Fruit fly (Drosophila melanogaster) whole organism, embryonic: ENCODE data around the gene CG33986.

ENCODE experiments used
- Ada2b ChIP-seq: fragments of 200-800 bp; sonication (Bioruptor generic); IDR thresholded peaks from 2 replicates; pipeline ENCODE4 v1.3.6; 2022; ENCODE audit warnings: missing biosample characterization, missing genetic modification characterization
- Aef1 ChIP-seq: fragments of 200-800 bp; sonication (Bioruptor generic); IDR thresholded peaks from 3 replicates; pipeline ENCODE4 v1.3.6; 2022; ENCODE audit warnings: missing biosample characterization, missing genetic modification characterization
- Bgb ChIP-seq: fragments of 200-800 bp; sonication (Bioruptor generic); IDR thresholded peaks from 2 replicates; pipeline ENCODE4 v1.3.6; 2022; ENCODE audit warnings: missing biosample characterization, missing genetic modification characterization; ENCODE audit not compliant: partially characterized antibody
- CG11085 ChIP-seq: fragments of 200-800 bp; sonication (Bioruptor generic); IDR thresholded peaks from 2 replicates; pipeline ENCODE4 v1.3.6; 2022; ENCODE audit warnings: missing biosample characterization, missing genetic modification characterization
- CG11093 ChIP-seq: fragments of 200-800 bp; sonication (Bioruptor generic); IDR thresholded peaks from 3 replicates; pipeline ENCODE4 v1.3.6; 2022; ENCODE audit warnings: missing biosample characterization, missing genetic modification characterization
- CG11247 ChIP-seq: fragments of 200-800 bp; sonication (Bioruptor generic); IDR thresholded peaks from 2 replicates; pipeline ENCODE4 v1.3.6; 2022; ENCODE audit warnings: missing biosample characterization, missing genetic modification characterization
- CG11504 ChIP-seq: fragments of 200-800 bp; sonication (Bioruptor generic); optimal IDR thresholded peaks from 3 replicates; lab custom pipeline; 2019; ENCODE audit warnings: missing biosample characterization, mild to moderate bottlenecking, missing genetic modification characterization, moderate library complexity
- CG13424 ChIP-seq: fragments of 200-800 bp; sonication (Bioruptor generic); optimal IDR thresholded peaks from 2 replicates; lab custom pipeline; 2019; ENCODE audit warnings: missing biosample characterization, mild to moderate bottlenecking, missing genetic modification characterization, moderate library complexity
- CG14965 ChIP-seq: fragments of 200-800 bp; sonication (Bioruptor generic); optimal IDR thresholded peaks from 2 replicates; lab custom pipeline; 2016; ENCODE audit warnings: missing biosample characterization, missing genetic modification characterization, borderline replicate concordance
- CG15696 ChIP-seq: fragments of 200-800 bp; sonication (Bioruptor generic); optimal IDR thresholded peaks from 2 replicates; lab custom pipeline; 2019; ENCODE audit warnings: missing biosample characterization, mild to moderate bottlenecking, missing genetic modification characterization, moderate library complexity
- CG1603 ChIP-seq: fragments of 200-800 bp; sonication (Bioruptor generic); optimal IDR thresholded peaks from 2 replicates; lab custom pipeline; 2019; ENCODE audit warnings: missing biosample characterization, mild to moderate bottlenecking, missing genetic modification characterization, moderate library complexity
- CG16813 ChIP-seq: fragments of 200-800 bp; sonication (Bioruptor generic); IDR thresholded peaks from 3 replicates; pipeline ENCODE4 v1.3.6; 2022; ENCODE audit warnings: missing biosample characterization, missing genetic modification characterization; ENCODE audit not compliant: partially characterized antibody
- CG3065 ChIP-seq: fragments of 200-800 bp; sonication (Bioruptor generic); optimal IDR thresholded peaks from 2 replicates; lab custom pipeline; 2016; ENCODE audit warnings: missing biosample characterization, missing genetic modification characterization
- CG32767 ChIP-seq: fragments of 200-800 bp; sonication (Bioruptor generic); IDR thresholded peaks from 2 replicates; pipeline ENCODE4 v1.3.6; 2022; ENCODE audit warnings: missing biosample characterization, missing genetic modification characterization
- CG3281 ChIP-seq: fragments of 200-800 bp; sonication (Bioruptor generic); optimal IDR thresholded peaks from 3 replicates; lab custom pipeline; 2017; ENCODE audit warnings: missing biosample characterization, mild to moderate bottlenecking, missing genetic modification characterization
- CG33213 ChIP-seq: fragments of 200-800 bp; sonication (Bioruptor generic); optimal IDR thresholded peaks from 3 replicates; lab custom pipeline; 2016; ENCODE audit warnings: missing biosample characterization, missing genetic modification characterization
- CG4404 ChIP-seq: fragments of 200-800 bp; sonication (Bioruptor generic); IDR thresholded peaks from 2 replicates; pipeline ENCODE4 v1.3.6; 2022; ENCODE audit warnings: missing biosample characterization, missing genetic modification characterization
- CG6654 ChIP-seq: fragments of 200-800 bp; sonication (Bioruptor generic); optimal IDR thresholded peaks from 2 replicates; lab custom pipeline; 2017; ENCODE audit warnings: missing biosample characterization, mild to moderate bottlenecking, missing genetic modification characterization
- CG6689 ChIP-seq: fragments of 200-800 bp; sonication (Bioruptor generic); IDR thresholded peaks from 2 replicates; pipeline ENCODE4 v1.3.6; 2022; ENCODE audit warnings: missing biosample characterization, missing genetic modification characterization
- CG7928 ChIP-seq: fragments of 200-800 bp; sonication (Bioruptor generic); optimal IDR thresholded peaks from 2 replicates; lab custom pipeline; 2017; ENCODE audit warnings: missing biosample characterization, mild to moderate bottlenecking, missing genetic modification characterization
- CG8359 ChIP-seq: fragments of 200-800 bp; sonication (Bioruptor generic); optimal IDR thresholded peaks from 2 replicates; lab custom pipeline; 2017; ENCODE audit warnings: missing biosample characterization, mild to moderate bottlenecking, missing genetic modification characterization, borderline replicate concordance
- Dek ChIP-seq: fragments of 200-800 bp; sonication (Bioruptor generic); optimal IDR thresholded peaks from 3 replicates; lab custom pipeline; 2019; ENCODE audit warnings: missing biosample characterization, mild to moderate bottlenecking, missing genetic modification characterization, moderate library complexity
- Dfd ChIP-seq, 2 experiments: fragments of >200 bp; optimal IDR thresholded peaks; 2 replicates each; lab custom pipeline; 2017; ENCODE audit warnings: missing biosample characterization in 2 of 2, missing genetic modification characterization in 2 of 2
- Dref ChIP-seq: fragments of 200-800 bp; sonication (Bioruptor generic); IDR thresholded peaks from 2 replicates; pipeline ENCODE4 v1.3.6; 2022; ENCODE audit warnings: missing biosample characterization, missing genetic modification characterization
- H2.0 ChIP-seq: fragments of 200-800 bp; sonication (Bioruptor generic); IDR thresholded peaks from 2 replicates; pipeline ENCODE4 v1.3.6; 2022; ENCODE audit warnings: missing biosample characterization, missing genetic modification characterization
- Hmr ChIP-seq: fragments of 200-800 bp; sonication (Bioruptor generic); optimal IDR thresholded peaks from 3 replicates; lab custom pipeline; 2017; ENCODE audit warnings: mild to moderate bottlenecking, missing biosample characterization, missing genetic modification reagents, missing genetic modification characterization
- Myb ChIP-seq: fragments of 200-800 bp; sonication (Bioruptor generic); optimal IDR thresholded peaks from 2 replicates; lab custom pipeline; 2016; ENCODE audit warnings: missing biosample characterization, missing genetic modification characterization
- Nf-YA ChIP-seq: fragments of 200-800 bp; sonication (Bioruptor generic); IDR thresholded peaks from 2 replicates; pipeline ENCODE4 v1.3.6; 2022; ENCODE audit warnings: missing biosample characterization, missing genetic modification characterization
- Poxn ChIP-seq: fragments of 200-800 bp; sonication (Bioruptor generic); IDR thresholded peaks from 2 replicates; pipeline ENCODE4 v1.3.6; 2022; ENCODE audit warnings: missing biosample characterization, missing genetic modification characterization
- Ptx1 ChIP-seq: fragments of 200-800 bp; sonication (Bioruptor generic); IDR thresholded peaks from 2 replicates; pipeline ENCODE4 v1.3.6; 2022; ENCODE audit warnings: missing biosample characterization, missing genetic modification characterization
- Rx ChIP-seq: fragments of 200-800 bp; sonication (Bioruptor generic); IDR thresholded peaks from 2 replicates; pipeline ENCODE4 v1.3.6; 2022; ENCODE audit warnings: missing biosample characterization, missing genetic modification characterization
- Ssrp ChIP-seq: fragments of 200-800 bp; sonication (Bioruptor generic); optimal IDR thresholded peaks from 2 replicates; lab custom pipeline; 2018; ENCODE audit warnings: missing biosample characterization, mild to moderate bottlenecking, missing genetic modification characterization, moderate library complexity
- Xbp1 ChIP-seq: fragments of 200-800 bp; sonication (Bioruptor generic); optimal IDR thresholded peaks from 3 replicates; lab custom pipeline; 2016; ENCODE audit warnings: missing biosample characterization, mild to moderate bottlenecking, missing genetic modification characterization
- ap ChIP-seq: fragments of 200-800 bp; sonication (Bioruptor generic); IDR thresholded peaks from 2 replicates; pipeline ENCODE4 v1.3.6; 2022; ENCODE audit warnings: missing biosample characterization, missing genetic modification characterization
- bigmax ChIP-seq: fragments of 200-800 bp; sonication (Bioruptor generic); optimal IDR thresholded peaks from 2 replicates; lab custom pipeline; 2018; ENCODE audit warnings: missing biosample characterization, mild to moderate bottlenecking, missing genetic modification characterization
- bsh ChIP-seq, 2 experiments: fragments of 200-800 bp; sonication (Bioruptor generic); optimal IDR thresholded peaks; 2 replicates each; lab custom pipeline; 2017 to 2018; ENCODE audit warnings: mild to moderate bottlenecking in 2 of 2, missing biosample characterization in 2 of 2, missing genetic modification characterization in 2 of 2, moderate library complexity in 1 of 2
- caup ChIP-seq: fragments of 200-800 bp; sonication (Bioruptor generic); optimal IDR thresholded peaks from 3 replicates; lab custom pipeline; 2017; ENCODE audit warnings: missing biosample characterization, mild to moderate bottlenecking, missing genetic modification characterization, moderate library complexity; ENCODE audit not compliant: severe bottlenecking
- chif ChIP-seq, 2 experiments: fragments of 200-800 bp; sonication (Bioruptor generic); optimal IDR thresholded peaks; 3 replicates each; lab custom pipeline; 2016; ENCODE audit warnings: missing biosample characterization in 2 of 2, missing genetic modification characterization in 2 of 2
- chm ChIP-seq: fragments of 200-800 bp; sonication (Bioruptor generic); IDR thresholded peaks from 2 replicates; pipeline ENCODE4 v1.3.6; 2022; ENCODE audit warnings: missing biosample characterization, missing genetic modification characterization
- dimm ChIP-seq: fragments of 200-800 bp; sonication (Bioruptor generic); IDR thresholded peaks from 2 replicates; pipeline ENCODE4 v1.3.6; 2022; ENCODE audit warnings: missing biosample characterization, missing genetic modification characterization
- disco-r ChIP-seq: fragments of 200-800 bp; sonication (Bioruptor generic); optimal IDR thresholded peaks from 2 replicates; lab custom pipeline; 2016; ENCODE audit warnings: missing biosample characterization, missing genetic modification characterization
- en ChIP-seq: fragments of 200-800 bp; sonication (Bioruptor generic); optimal IDR thresholded peaks from 2 replicates; lab custom pipeline; 2016; ENCODE audit warnings: missing biosample characterization, missing genetic modification characterization
- jigr1 ChIP-seq: fragments of 200-800 bp; sonication (Bioruptor generic); IDR thresholded peaks from 3 replicates; pipeline ENCODE4 v1.3.6; 2022; ENCODE audit warnings: missing biosample characterization, missing genetic modification characterization
- klu ChIP-seq: fragments of 200-800 bp; sonication (Bioruptor generic); IDR thresholded peaks from 2 replicates; pipeline ENCODE4 v1.3.6; 2022; ENCODE audit warnings: missing biosample characterization, missing genetic modification characterization
- mam ChIP-seq: fragments of 200-800 bp; sonication (Bioruptor generic); optimal IDR thresholded peaks from 3 replicates; lab custom pipeline; 2016; ENCODE audit warnings: missing biosample characterization, missing genetic modification characterization
- nom ChIP-seq: fragments of 200-800 bp; sonication (Bioruptor generic); optimal IDR thresholded peaks from 2 replicates; lab custom pipeline; 2017; ENCODE audit warnings: missing biosample characterization, missing genetic modification characterization, mild to moderate bottlenecking, moderate library complexity, missing genetic modification reagents
- pita ChIP-seq: fragments of 200-800 bp; sonication (Bioruptor generic); optimal IDR thresholded peaks from 2 replicates; lab custom pipeline; 2017; ENCODE audit warnings: missing biosample characterization, mild to moderate bottlenecking, missing genetic modification characterization
- sens-2 ChIP-seq: fragments of 200-800 bp; sonication (Bioruptor generic); IDR thresholded peaks from 2 replicates; pipeline ENCODE4 v1.3.6; 2022; ENCODE audit warnings: missing biosample characterization, missing genetic modification characterization
- tio ChIP-seq: fragments of 200-800 bp; sonication (Bioruptor generic); optimal IDR thresholded peaks from 2 replicates; lab custom pipeline; 2017; ENCODE audit warnings: missing biosample characterization, missing genetic modification characterization, inconsistent platforms
- wdn ChIP-seq: fragments of 200-800 bp; sonication (Bioruptor generic); IDR thresholded peaks from 2 replicates; pipeline ENCODE4 v1.3.6; 2022; ENCODE audit warnings: missing biosample characterization, missing genetic modification characterization

The CG33986 gene

DNA sequence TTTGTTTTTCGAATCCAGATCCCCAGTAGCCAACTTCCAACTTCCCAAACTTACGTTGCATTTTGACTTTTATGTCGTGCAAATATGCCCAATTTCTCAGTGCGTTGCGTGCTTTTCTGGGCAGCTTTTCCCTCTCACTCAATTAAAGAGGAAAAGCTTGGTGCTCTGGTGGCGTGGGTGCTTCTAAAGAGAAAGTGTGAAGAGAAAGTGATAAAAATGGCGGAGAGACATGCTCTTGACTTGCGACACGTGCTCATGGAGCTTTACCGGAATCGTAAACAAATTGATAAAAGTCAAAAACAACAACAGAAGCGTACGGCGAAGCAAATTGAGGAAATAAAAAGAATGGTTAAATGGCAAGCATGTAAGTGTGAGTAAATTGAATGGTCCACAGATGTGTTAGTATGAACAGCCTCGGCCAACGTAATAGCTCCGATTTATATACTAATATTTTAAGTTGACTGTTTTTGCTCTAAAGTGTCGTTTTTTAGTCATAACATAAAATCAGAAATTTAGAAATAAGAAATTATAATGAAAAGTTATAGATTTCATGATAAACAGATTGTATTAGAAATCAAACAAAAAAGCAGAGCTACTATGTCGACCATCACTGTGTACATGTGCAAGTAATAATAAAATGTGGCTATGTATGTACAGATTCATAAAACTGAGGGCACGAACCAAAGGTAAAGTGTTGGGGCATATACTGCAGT, 31.0 kb downstream of the CG33986 start (continued):
- TF ChIP-seq nom (no peak), bsh (GFP tag; optimal IDR thresholded peaks at IDR 0.05; lab: Kevin White, UChicago) (peak in 1 of 2 experiments; percentile 1), Dfd (GFP tag; optimal IDR thresholded peaks at IDR 0.05; lab: Kevin White, UChicago) (no peak), Dek (no peak), CG14965 (GFP tag; lab: Kevin White, UChicago) (no peak), Hmr (GFP tag; lab: Kevin White, UChicago) (peak; percentile 37), Poxn (no peak), klu (GFP tag; lab: Robert Waterston, UW) (no peak), CG15696 (tag; lab: Kevin White, UChicago) (no peak), disco-r (GFP tag; lab: Kevin White, UChicago) (no peak), sens-2 (GFP tag; lab: Robert Waterston, UW) (no peak), CG33213 (GFP tag; lab: Kevin White, UChicago) (no peak), ap (GFP tag; lab: Robert Waterston, UW) (0 out of 2 replicates have a peak, but pooled peaks have one; percentile 37), chm (GFP tag; lab: Robert Waterston, UW) (0 out of 2 replicates have a peak, but pooled peaks have one; percentile 37), jigr1 (GFP tag; lab: Robert Waterston, UW) (no peak), CG32767 (GFP tag; lab: Robert Waterston, UW) (no peak), Ptx1 (peak; percentile 52; the same call in 1 of the 2 replicates), chif (GFP tag; optimal IDR thresholded peaks at IDR 0.05; lab: Kevin White, UChicago) (no peak), pita (GFP tag; lab: Kevin White, UChicago) (no peak), Nf-YA (GFP tag; lab: Robert Waterston, UW) (no peak), caup (GFP tag; lab: Kevin White, UChicago) (no peak), CG7928 (GFP tag; lab: Kevin White, UChicago) (no peak), CG4404 (GFP tag; lab: Robert Waterston, UW) (no peak), H2.0 (no peak), mam (GFP tag; lab: Kevin White, UChicago) (no peak), CG8359 (GFP tag; lab: Kevin White, UChicago) (peak; percentile 13), CG11247 (GFP tag; lab: Robert Waterston, UW) (no peak), CG16813 (GFP tag; lab: Robert Waterston, UW) (no peak), Ada2b (GFP tag; lab: Robert Waterston, UW) (0 out of 2 replicates have a peak, but pooled peaks have one; percentile 36), CG11504 (tag; lab: Kevin White, UChicago) (peak; percentile 70), tio (GFP tag; lab: Kevin White, UChicago) (no peak), bigmax (no peak), wdn (no peak), CG6689 (GFP tag; lab: Robert Waterston, UW) (0 out of 2 replicates have a peak, but pooled peaks have one; percentile 9), CG3065 (no peak), CG1603 (peak; percentile 16), CG13424 (tag; lab: Kevin White, UChicago) (peak; percentile 36), Aef1 (GFP tag; lab: Robert Waterston, UW) (peak; percentile 23; the same call in 2 of the 3 replicates), Myb (GFP tag; lab: Kevin White, UChicago) (no peak), Bgb (GFP tag; lab: Robert Waterston, UW) (no peak), en (GFP tag; lab: Kevin White, UChicago) (no peak), Ssrp (tag; lab: Kevin White, UChicago) (no peak), Rx (GFP tag; lab: Robert Waterston, UW) (no peak), CG6654 (GFP tag; lab: Kevin White, UChicago) (peak; percentile 16), CG3281 (peak; percentile 54), CG11085 (GFP tag; lab: Robert Waterston, UW) (no peak), dimm (no peak), Dref (GFP tag; lab: Robert Waterston, UW) (no peak), Xbp1 (GFP tag; lab: Kevin White, UChicago) (no peak), CG11093 (GFP tag; lab: Robert Waterston, UW) (no peak)
